ENCODE assay signal across 2 worm cellular contexts in genomic region chrIV:13098652-13099051, ce11.
TF ChIP-seq lines count a peak whose summit lies in the region.

dli-1 (minus strand) TSS chrIV:13098792.
tin-9.2 (plus strand) TSS chrIV:13098995.
exos-4.1 (plus strand) TSS chrIV:13098999.

TF ChIP-seq in whole organism, L4 larva, 104 proteins besides CTCF, POLR2A, EP300 and RAD21 (continued from another document and continues in another):
- TF ChIP-seq mes-2 (tag; optimal IDR thresholded peaks at IDR 0.05; lab: Kevin White, UChicago; ENCODE audit: poor library complexity, severe bottlenecking) (peak; percentile 80), daf-12 (tag; optimal IDR thresholded peaks at IDR 0.05; lab: Kevin White, UChicago) (no peak), ceh-62 (tag; optimal IDR thresholded peaks at IDR 0.05; lab: Kevin White, UChicago) (no peak), ceh-20 (GFP tag; IDR thresholded peaks at IDR 0.05; lab: Robert Waterston, UW) (no peak), daf-8 (GFP tag; IDR thresholded peaks at IDR 0.05; lab: Robert Waterston, UW) (no peak), hlh-30 (tag; optimal IDR thresholded peaks at IDR 0.05; lab: Kevin White, UChicago; ENCODE audit: insufficient read depth) (peak; percentile 46), snpc-1.2 (GFP tag; IDR thresholded peaks at IDR 0.05; lab: Robert Waterston, UW) (peak; percentile 80), sdz-12 (GFP tag; optimal IDR thresholded peaks at IDR 0.05; lab: Kevin White, UChicago) (no peak), nhr-42 (GFP tag; IDR thresholded peaks at IDR 0.05; lab: Robert Waterston, UW) (no peak), mdt-29 (GFP tag; IDR thresholded peaks at IDR 0.05; lab: Robert Waterston, UW) (no peak), mxl-2 (GFP tag; conservative IDR thresholded peaks at IDR 0.05; lab: Robert Waterston, UW) (no peak), ceh-28 (tag; optimal IDR thresholded peaks at IDR 0.05; lab: Kevin White, UChicago) (no peak), ZK546.5 (tag; optimal IDR thresholded peaks at IDR 0.05; lab: Kevin White, UChicago) (no peak), jun-1 (tag; optimal IDR thresholded peaks at IDR 0.05; lab: Kevin White, UChicago) (no peak), F10B5.3 (tag; optimal IDR thresholded peaks at IDR 0.05; lab: Kevin White, UChicago) (no peak), zip-11 (GFP tag; IDR thresholded peaks at IDR 0.05; lab: Robert Waterston, UW) (no peak), zag-1 (tag; optimal IDR thresholded peaks at IDR 0.05; lab: Kevin White, UChicago) (no peak), ZK337.2 (GFP tag; IDR thresholded peaks at IDR 0.05; lab: Robert Waterston, UW) (no peak), ceh-82 (tag; optimal IDR thresholded peaks at IDR 0.05; lab: Kevin White, UChicago) (no peak), madf-5 (GFP tag; IDR thresholded peaks at IDR 0.05; lab: Robert Waterston, UW) (no peak), php-3 (GFP tag; IDR thresholded peaks at IDR 0.05; lab: Robert Waterston, UW) (no peak), Y5F2A.4 (GFP tag; optimal IDR thresholded peaks at IDR 0.05; lab: Kevin White, UChicago) (no peak), zfp-2 (tag; optimal IDR thresholded peaks at IDR 0.05; lab: Kevin White, UChicago) (no peak), unc-39 (tag; optimal IDR thresholded peaks at IDR 0.05; lab: Kevin White, UChicago) (no peak), D1046.2 (GFP tag; IDR thresholded peaks at IDR 0.05; lab: Robert Waterston, UW) (no peak), madf-9 (GFP tag; conservative IDR thresholded peaks at IDR 0.05; lab: Robert Waterston, UW) (no peak), Y48G9A.11 (GFP tag; IDR thresholded peaks at IDR 0.05; lab: Robert Waterston, UW) (no peak), cey-2 (tag; optimal IDR thresholded peaks at IDR 0.05; lab: Kevin White, UChicago; ENCODE audit: borderline replicate concordance, insufficient read depth) (no peak), lin-38 (GFP tag; IDR thresholded peaks at IDR 0.05; lab: Robert Waterston, UW) (peak; percentile 81), R02D3.7 (tag; optimal IDR thresholded peaks at IDR 0.05; lab: Kevin White, UChicago) (no peak), nhr-10 (tag; optimal IDR thresholded peaks at IDR 0.05; lab: Kevin White, UChicago) (no peak), snpc-4 (tag; optimal IDR thresholded peaks at IDR 0.05; lab: Kevin White, UChicago) (no peak), F49E8.2 (tag; optimal IDR thresholded peaks at IDR 0.05; lab: Kevin White, UChicago; ENCODE audit: borderline replicate concordance) (no peak), nhr-41 (GFP tag; IDR thresholded peaks at IDR 0.05; lab: Robert Waterston, UW) (no peak), daf-19 (GFP tag; conservative IDR thresholded peaks at IDR 0.05; lab: Robert Waterston, UW) (no peak; the same call in 1 of the 2 replicates), pha-4 (GFP tag; IDR thresholded peaks at IDR 0.05; lab: Robert Waterston, UW) (0 out of 2 replicates have a peak, but pooled peaks have one; percentile 33), pha-4 (tag; optimal IDR thresholded peaks at IDR 0.05; lab: Kevin White, UChicago) (no peak), lim-7 (GFP tag; IDR thresholded peaks at IDR 0.05; lab: Robert Waterston, UW) (no peak), nhr-25 (tag; optimal IDR thresholded peaks at IDR 0.05; lab: Kevin White, UChicago; ENCODE audit: borderline replicate concordance, insufficient read depth) (no peak), dmd-8 (GFP tag; IDR thresholded peaks at IDR 0.05; lab: Robert Waterston, UW) (no peak), zip-2 (tag; optimal IDR thresholded peaks at IDR 0.05; lab: Kevin White, UChicago) (no peak), pqm-1 (tag; optimal IDR thresholded peaks at IDR 0.05; lab: Kevin White, UChicago) (no peak), unc-62 (GFP tag; optimal IDR thresholded peaks at IDR 0.05 in 1 of 2; lab: Kevin White, UChicago) (no peak), unc-62 (tag; optimal IDR thresholded peaks at IDR 0.05; lab: Kevin White, UChicago) (no peak), mep-1 (tag; optimal IDR thresholded peaks at IDR 0.05; lab: Kevin White, UChicago) (peak; percentile 69), F44E2.7 (GFP tag; IDR thresholded peaks at IDR 0.05; lab: Robert Waterston, UW) (no peak), dve-1 (tag; optimal IDR thresholded peaks at IDR 0.05; lab: Kevin White, UChicago; ENCODE audit: insufficient read depth) (peak; percentile 44), lin-15B (tag; optimal IDR thresholded peaks at IDR 0.05; lab: Kevin White, UChicago) (no peak), ceh-44 (GFP tag; IDR thresholded peaks at IDR 0.05; lab: Robert Waterston, UW) (no peak), tag-97 (GFP tag; IDR thresholded peaks at IDR 0.05; lab: Robert Waterston, UW) (no peak), T20F7.1 (GFP tag; optimal IDR thresholded peaks at IDR 0.05; lab: Kevin White, UChicago) (no peak), dmd-9 (GFP tag; IDR thresholded peaks at IDR 0.05; lab: Robert Waterston, UW) (no peak), lir-3 (tag; optimal IDR thresholded peaks at IDR 0.05; lab: Kevin White, UChicago) (no peak), zfp-3 (GFP tag; conservative IDR thresholded peaks at IDR 0.05; lab: Robert Waterston, UW) (no peak), nhr-28 (tag; optimal IDR thresholded peaks at IDR 0.05; lab: Kevin White, UChicago) (no peak), nhr-77 (tag; optimal IDR thresholded peaks at IDR 0.05; lab: Kevin White, UChicago) (no peak), Y105C5A.15 (GFP tag; IDR thresholded peaks at IDR 0.05; lab: Robert Waterston, UW) (no peak), duxl-1 (tag; optimal IDR thresholded peaks at IDR 0.05; lab: Kevin White, UChicago; ENCODE audit: poor library complexity) (peak; percentile 33), unc-130 (GFP tag; optimal IDR thresholded peaks at IDR 0.05; lab: Kevin White, UChicago) (peak; percentile 28), nhr-102 (tag; optimal IDR thresholded peaks at IDR 0.05; lab: Kevin White, UChicago) (no peak), attf-4 (tag; optimal IDR thresholded peaks at IDR 0.05; lab: Kevin White, UChicago) (no peak), mxl-3 (GFP tag; optimal IDR thresholded peaks at IDR 0.05; lab: Kevin White, UChicago) (no peak), ctbp-1 (GFP tag; IDR thresholded peaks at IDR 0.05; lab: Robert Waterston, UW) (no peak), dpl-1 (GFP tag; optimal IDR thresholded peaks at IDR 0.05; lab: Kevin White, UChicago) (peak; percentile 78), nhr-6 (tag; optimal IDR thresholded peaks at IDR 0.05; lab: Kevin White, UChicago) (peak; percentile 42), F37D6.2 (tag; optimal IDR thresholded peaks at IDR 0.05; lab: Kevin White, UChicago) (peak; percentile 9), fos-1 (tag; optimal IDR thresholded peaks at IDR 0.05; lab: Kevin White, UChicago) (no peak), egl-27 (tag; optimal IDR thresholded peaks at IDR 0.05; lab: Kevin White, UChicago) (no peak)

TF ChIP-seq in whole organism, late embryonic, 69 proteins besides CTCF, POLR2A, EP300 and RAD21 (continued from another document):
- TF ChIP-seq unc-42 (tag; optimal IDR thresholded peaks at IDR 0.05; lab: Kevin White, UChicago) (peak; percentile 95), zip-5 (tag; optimal IDR thresholded peaks at IDR 0.05; lab: Kevin White, UChicago) (no peak), hlh-6 (tag; optimal IDR thresholded peaks at IDR 0.05; lab: Kevin White, UChicago) (no peak), unc-86 (tag; optimal IDR thresholded peaks at IDR 0.05; lab: Kevin White, UChicago) (no peak), fkh-6 (tag; optimal IDR thresholded peaks at IDR 0.05; lab: Kevin White, UChicago) (no peak), lim-6 (tag; optimal IDR thresholded peaks at IDR 0.05; lab: Kevin White, UChicago) (no peak), fax-1 (tag; optimal IDR thresholded peaks at IDR 0.05; lab: Kevin White, UChicago) (peak; percentile 0), fkh-10 (GFP tag; optimal IDR thresholded peaks at IDR 0.05; lab: Kevin White, UChicago) (no peak), madf-2 (tag; optimal IDR thresholded peaks at IDR 0.05; lab: Kevin White, UChicago) (no peak), ttx-3 (tag; optimal IDR thresholded peaks at IDR 0.05; lab: Kevin White, UChicago) (no peak), pha-4 (tag; optimal IDR thresholded peaks at IDR 0.05; lab: Kevin White, UChicago) (no peak), nfya-1 (tag; optimal IDR thresholded peaks at IDR 0.05; lab: Kevin White, UChicago) (peak; percentile 47), ceh-14 (tag; optimal IDR thresholded peaks at IDR 0.05; lab: Kevin White, UChicago) (peak; percentile 57), npax-4 (tag; optimal IDR thresholded peaks at IDR 0.05; lab: Kevin White, UChicago) (no peak), F13H6.1 (tag; optimal IDR thresholded peaks at IDR 0.05; lab: Kevin White, UChicago) (no peak), syd-9 (tag; optimal IDR thresholded peaks at IDR 0.05; lab: Kevin White, UChicago) (no peak), rnt-1 (tag; optimal IDR thresholded peaks at IDR 0.05; lab: Kevin White, UChicago) (peak; percentile 2), eyg-1 (tag; optimal IDR thresholded peaks at IDR 0.05; lab: Kevin White, UChicago) (no peak), pag-3 (tag; optimal IDR thresholded peaks at IDR 0.05; lab: Kevin White, UChicago; ENCODE audit: borderline replicate concordance) (no peak), unc-3 (GFP tag; conservative IDR thresholded peaks at IDR 0.05; lab: Robert Waterston, UW) (no peak), unc-3 (tag; optimal IDR thresholded peaks at IDR 0.05; lab: Kevin White, UChicago) (no peak), ets-4 (tag; optimal IDR thresholded peaks at IDR 0.05; lab: Kevin White, UChicago) (no peak), dmd-4 (tag; optimal IDR thresholded peaks at IDR 0.05; lab: Kevin White, UChicago; ENCODE audit: borderline replicate concordance) (no peak), ceh-34 (tag; optimal IDR thresholded peaks at IDR 0.05; lab: Kevin White, UChicago) (peak; percentile 9), sox-2 (GFP tag; IDR thresholded peaks at IDR 0.05; lab: Robert Waterston, UW) (no peak), hlh-15 (tag; optimal IDR thresholded peaks at IDR 0.05; lab: Kevin White, UChicago) (no peak)
